Fruit fly (Drosophila melanogaster): ENCODE results near the gene CG31668.
A peak's percentile ranks its signal among the peaks of the same experiment; 100 is the strongest.

DNA sequence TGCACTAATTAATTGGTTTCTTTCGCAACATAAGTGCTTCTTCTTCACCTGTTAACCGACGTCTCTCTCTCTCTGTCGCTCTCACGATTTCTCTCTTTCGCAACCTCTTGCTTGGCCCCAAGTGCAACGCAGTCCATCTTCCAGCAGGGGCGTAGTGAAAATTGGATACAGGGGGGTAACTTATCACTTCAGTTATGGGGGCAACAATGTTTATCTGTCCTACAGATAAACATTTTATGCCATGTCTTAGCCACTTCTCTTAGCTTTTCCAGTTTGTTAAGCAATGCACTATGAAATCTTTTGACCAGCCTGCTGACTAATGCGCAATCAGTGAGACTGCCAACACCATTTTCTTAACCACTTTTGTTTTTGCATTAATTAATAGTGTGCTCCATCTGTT lies 21.4 kb upstream of the CG31668 start:
- peak; percentile 9 for TF ChIP-seq CG1620 (GFP tag; optimal IDR thresholded peaks at IDR 0.05)
- TF ChIP-seq toe (GFP tag; optimal IDR thresholded peaks at IDR 0.05): no peak
- peak; percentile 84 for TF ChIP-seq kay (GFP tag; ENCODE audit: borderline replicate concordance)
- TF ChIP-seq cic (GFP tag; optimal IDR thresholded peaks at IDR 0.05): no peak
- TF ChIP-seq Hr96 (GFP tag; optimal IDR thresholded peaks at IDR 0.05): no peak
- peak; percentile 23 for TF ChIP-seq CG7045 (GFP tag; optimal IDR thresholded peaks at IDR 0.05)
- peak; percentile 49 for TF ChIP-seq CG7101 (tag; optimal IDR thresholded peaks at IDR 0.05)
- TF ChIP-seq CG11617 (GFP tag; optimal IDR thresholded peaks at IDR 0.05): no peak
- no peak for TF ChIP-seq Clk (GFP tag; optimal IDR thresholded peaks at IDR 0.05)
- TF ChIP-seq cnc (optimal IDR thresholded peaks at IDR 0.05): no peak
- TF ChIP-seq tj (GFP tag; optimal IDR thresholded peaks at IDR 0.05): no peak
